Worm (Caenorhabditis elegans) whole organism, late embryonic: Measurements from ENCODE around the gene C07H4.1.

Source experiments
- C08G9.2 ChIP-seq: sonication (generic microtip); optimal IDR thresholded peaks from 2 replicates; lab custom pipeline; 2016; ENCODE audit warnings: mild to moderate bottlenecking, missing genetic modification characterization, moderate library complexity, missing compliant biosample characterization
- C38D4.7 ChIP-seq: fragments of 200-800 bp; sonication (Bioruptor generic); optimal IDR thresholded peaks from 2 replicates; lab custom pipeline; 2018; ENCODE audit warnings: mild to moderate bottlenecking, missing genetic modification characterization, moderate library complexity, missing compliant biosample characterization
- F13H6.1 ChIP-seq: sonication (generic microtip); optimal IDR thresholded peaks from 2 replicates; lab custom pipeline; 2016; ENCODE audit warnings: missing genetic modification characterization, missing compliant biosample characterization
- Y22D7AL.16 ChIP-seq: sonication (generic microtip); optimal IDR thresholded peaks from 2 replicates; lab custom pipeline; 2016; ENCODE audit warnings: missing genetic modification characterization, missing compliant biosample characterization
- ahr-1 ChIP-seq: sonication (generic microtip); optimal IDR thresholded peaks from 2 replicates; lab custom pipeline; 2016; ENCODE audit warnings: missing genetic modification characterization, missing compliant biosample characterization
- ceh-19 ChIP-seq: fragments of 200-800 bp; sonication (Bioruptor generic); optimal IDR thresholded peaks from 2 replicates; lab custom pipeline; 2018; ENCODE audit warnings: mild to moderate bottlenecking, missing genetic modification characterization, missing compliant biosample characterization
- ceh-22 ChIP-seq: sonication (generic microtip); optimal IDR thresholded peaks from 2 replicates; lab custom pipeline; 2017; ENCODE audit warnings: missing biosample characterization, missing genetic modification characterization
- ceh-24 ChIP-seq: sonication (generic microtip); optimal IDR thresholded peaks from 2 replicates; lab custom pipeline; 2016; ENCODE audit warnings: mild to moderate bottlenecking, missing genetic modification characterization, missing compliant biosample characterization
- ceh-31 ChIP-seq: sonication (generic microtip); optimal IDR thresholded peaks from 2 replicates; lab custom pipeline; 2016; ENCODE audit warnings: missing genetic modification characterization, missing compliant biosample characterization
- ceh-48 ChIP-seq: sonication (generic microtip); optimal IDR thresholded peaks from 2 replicates; lab custom pipeline; 2016; ENCODE audit warnings: missing genetic modification characterization, inconsistent platforms, missing compliant biosample characterization
- ceh-9 ChIP-seq: sonication (generic microtip); optimal IDR thresholded peaks from 2 replicates; lab custom pipeline; 2016; ENCODE audit warnings: mild to moderate bottlenecking, missing genetic modification characterization, inconsistent platforms, missing compliant biosample characterization
- che-1 ChIP-seq: sonication (generic microtip); optimal IDR thresholded peaks from 2 replicates; lab custom pipeline; 2016; ENCODE audit warnings: mild to moderate bottlenecking, missing genetic modification characterization, missing compliant biosample characterization
- elt-2 ChIP-seq: sonication (generic microtip); optimal IDR thresholded peaks from 2 replicates; lab custom pipeline; 2016; ENCODE audit warnings: missing genetic modification reagents, missing genetic modification characterization, missing compliant biosample characterization
- ets-4 ChIP-seq: sonication (generic microtip); optimal IDR thresholded peaks from 2 replicates; lab custom pipeline; 2016; ENCODE audit warnings: missing genetic modification characterization, missing compliant biosample characterization
- eyg-1 ChIP-seq: sonication (generic microtip); optimal IDR thresholded peaks from 2 replicates; lab custom pipeline; 2016; ENCODE audit warnings: missing genotype, missing genetic modification characterization, missing compliant biosample characterization
- fax-1 ChIP-seq: sonication (generic microtip); optimal IDR thresholded peaks from 2 replicates; lab custom pipeline; 2016; ENCODE audit warnings: missing genotype, missing genetic modification characterization, missing compliant biosample characterization
- hlh-15 ChIP-seq: sonication (generic microtip); optimal IDR thresholded peaks from 2 replicates; lab custom pipeline; 2016; ENCODE audit warnings: missing genetic modification characterization, missing compliant biosample characterization
- hlh-30 ChIP-seq: sonication (generic microtip); optimal IDR thresholded peaks from 2 replicates; lab custom pipeline; 2017; ENCODE audit warnings: antibody characterized with exemption, missing genetic modification characterization, missing compliant biosample characterization; ENCODE audit not compliant: insufficient read depth
- hlh-6 ChIP-seq: sonication (generic microtip); optimal IDR thresholded peaks from 2 replicates; lab custom pipeline; 2016; ENCODE audit warnings: missing genotype, missing genetic modification characterization, missing compliant biosample characterization
- nhr-11 ChIP-seq: fragments of 150-350 bp; optimal IDR thresholded peaks from 2 replicates; lab custom pipeline; 2014; ENCODE audit warnings: missing biosample characterization, missing genetic modification characterization
- npax-4 ChIP-seq: sonication (generic microtip); optimal IDR thresholded peaks from 2 replicates; lab custom pipeline; 2016; ENCODE audit warnings: missing genetic modification characterization, missing compliant biosample characterization
- odd-2 ChIP-seq: sonication (generic microtip); optimal IDR thresholded peaks from 2 replicates; lab custom pipeline; 2017; ENCODE audit warnings: antibody characterized with exemption, mild to moderate bottlenecking, missing genetic modification characterization, missing compliant biosample characterization
- pat-9 ChIP-seq: fragments of 200-800 bp; sonication (Bioruptor generic); optimal IDR thresholded peaks from 2 replicates; lab custom pipeline; 2018; ENCODE audit warnings: mild to moderate bottlenecking, missing genetic modification characterization, moderate library complexity, missing compliant biosample characterization
- pha-2 ChIP-seq: sonication (generic microtip); optimal IDR thresholded peaks from 2 replicates; lab custom pipeline; 2017; ENCODE audit warnings: mild to moderate bottlenecking, missing genetic modification characterization, missing compliant biosample characterization
- pha-4 ChIP-seq: fragments of 150-350 bp; optimal IDR thresholded peaks from 2 replicates; lab custom pipeline; 2018; ENCODE audit warnings: missing biosample characterization, missing genetic modification reagents, missing genetic modification characterization
- pqm-1 ChIP-seq: sonication (generic microtip); optimal IDR thresholded peaks from 2 replicates; lab custom pipeline; 2016; ENCODE audit warnings: missing genetic modification characterization, missing compliant biosample characterization
- pros-1 ChIP-seq: fragments of 150-350 bp; optimal IDR thresholded peaks from 2 replicates; lab custom pipeline; 2014; ENCODE audit warnings: missing biosample characterization, missing genetic modification reagents, missing genetic modification characterization
- ref-2 ChIP-seq: sonication (generic microtip); optimal IDR thresholded peaks from 2 replicates; lab custom pipeline; 2016; ENCODE audit warnings: missing genetic modification characterization, missing compliant biosample characterization
- sox-4 ChIP-seq: sonication (generic microtip); optimal IDR thresholded peaks from 2 replicates; lab custom pipeline; 2017; ENCODE audit warnings: mild to moderate bottlenecking, missing genetic modification characterization, inconsistent platforms, missing compliant biosample characterization
- syd-9 ChIP-seq: sonication (generic microtip); optimal IDR thresholded peaks from 2 replicates; lab custom pipeline; 2016; ENCODE audit warnings: mild to moderate bottlenecking, missing genetic modification characterization, moderate library complexity, missing compliant biosample characterization
- tbx-2 ChIP-seq: sonication (generic microtip); optimal IDR thresholded peaks from 2 replicates; lab custom pipeline; 2016; ENCODE audit warnings: missing genetic modification characterization, missing compliant biosample characterization
- ttx-3 ChIP-seq: sonication (generic microtip); optimal IDR thresholded peaks from 2 replicates; lab custom pipeline; 2016; ENCODE audit warnings: missing genetic modification reagents, missing genetic modification characterization, missing compliant biosample characterization
- unc-3 ChIP-seq, 2 experiments: fragments of 200-800 bp in 1 of 2; sonication (Bioruptor generic) in 1 of 2; sonication (generic microtip) in 1 of 2; conservative IDR thresholded peaks in 1 of 2; optimal IDR thresholded peaks in 1 of 2; 2 replicates each; pipeline versions ENCODE4 v1.3.6 to Lab custom; 2016 to 2022; ENCODE audit warnings: missing compliant biosample characterization in 2 of 2, missing genetic modification characterization in 2 of 2, missing genetic modification reagents in 1 of 2
- unc-42 ChIP-seq: sonication (generic microtip); optimal IDR thresholded peaks from 2 replicates; lab custom pipeline; 2016; ENCODE audit warnings: missing genotype, missing genetic modification characterization, missing compliant biosample characterization
- unc-55 ChIP-seq: sonication (generic microtip); optimal IDR thresholded peaks from 2 replicates; lab custom pipeline; 2017; ENCODE audit warnings: missing biosample characterization, missing genetic modification reagents, missing genetic modification characterization
- unc-86 ChIP-seq: sonication (generic microtip); optimal IDR thresholded peaks from 2 replicates; lab custom pipeline; 2016; ENCODE audit warnings: missing genetic modification characterization, missing compliant biosample characterization

C07H4.1 gene

ce11 chrII:9125007-9125406 lies 31.5 kb upstream of the C07H4.1 start:
- TF ChIP-seq unc-55 (GFP tag; lab: Kevin White, UChicago) = no peak
- TF ChIP-seq hlh-15 = no peak
- no peak for TF ChIP-seq tbx-2 (tag; lab: Kevin White, UChicago)
- TF ChIP-seq ceh-24 (tag; lab: Kevin White, UChicago) = no peak
- no peak for TF ChIP-seq C38D4.7 (GFP tag; lab: Kevin White, UChicago)
- no peak for TF ChIP-seq ref-2 (tag; lab: Kevin White, UChicago)
- TF ChIP-seq ceh-9 (tag; lab: Kevin White, UChicago) = no peak
- TF ChIP-seq odd-2 = no peak
- no peak for TF ChIP-seq eyg-1 (tag; lab: Kevin White, UChicago)

DNA sequence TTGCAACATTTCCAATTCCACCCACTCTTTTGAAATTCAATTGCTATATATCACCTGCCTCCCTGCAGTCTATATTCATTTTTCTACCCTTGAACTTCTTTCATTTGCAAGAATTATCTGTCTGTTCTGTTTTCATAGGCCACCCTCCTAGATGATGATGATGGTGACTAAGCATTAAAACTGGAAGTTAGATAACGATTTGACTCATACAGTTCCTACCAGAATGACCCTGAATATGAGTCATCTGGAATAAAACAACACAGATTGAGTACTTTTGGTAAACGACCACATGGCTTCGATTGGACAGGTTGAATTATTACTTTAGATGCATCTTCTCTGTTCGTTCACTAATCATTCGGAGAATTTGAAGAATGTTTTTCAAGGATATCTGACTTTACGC lies 30.9 kb upstream of the C07H4.1 start:
- TF ChIP-seq ceh-48 (no peak), fax-1 (tag; lab: Kevin White, UChicago) (no peak), unc-55 (GFP tag; lab: Kevin White, UChicago) (no peak), elt-2 (tag; lab: Kevin White, UChicago) (no peak), ceh-31 (tag; lab: Kevin White, UChicago) (no peak), nhr-11 (tag; lab: Kevin White, UChicago) (no peak), ets-4 (no peak), ceh-19 (no peak), pqm-1 (tag; lab: Kevin White, UChicago) (no peak), hlh-30 (tag; lab: Kevin White, UChicago) (no peak), unc-42 (no peak)

- TF ChIP-seq eyg-1 (tag; lab: Kevin White, UChicago) (no peak), F13H6.1 (tag; lab: Kevin White, UChicago) (no peak), pha-2 (tag; lab: Kevin White, UChicago) (no peak), C08G9.2 (tag; lab: Kevin White, UChicago) (no peak), ceh-31 (tag; lab: Kevin White, UChicago) (no peak), syd-9 (tag; lab: Kevin White, UChicago) (no peak)
These were observed 27.5 kb upstream of the C07H4.1 start for ce11 chrII:9120813-9121554.

- no peak for TF ChIP-seq unc-86 (tag; lab: Kevin White, UChicago)
- TF ChIP-seq pros-1 (tag; lab: Kevin White, UChicago) = no peak
- no peak for TF ChIP-seq pat-9 (tag; lab: Kevin White, UChicago)
- TF ChIP-seq unc-42 = no peak
- no peak for TF ChIP-seq ttx-3 (tag; lab: Kevin White, UChicago)
- TF ChIP-seq ceh-22 (tag; lab: Kevin White, UChicago) = no peak
- TF ChIP-seq ahr-1 (tag; lab: Kevin White, UChicago) = no peak
- TF ChIP-seq nhr-11 (tag; lab: Kevin White, UChicago) = no peak
- TF ChIP-seq npax-4 (tag; lab: Kevin White, UChicago) = no peak
- no peak for TF ChIP-seq sox-4 (tag; lab: Kevin White, UChicago)
- TF ChIP-seq C38D4.7 (GFP tag; lab: Kevin White, UChicago) = no peak
- TF ChIP-seq pha-4 (tag; lab: Kevin White, UChicago) = no peak
- no peak for TF ChIP-seq tbx-2 (tag; lab: Kevin White, UChicago)
- TF ChIP-seq che-1 = no peak
- no peak for TF ChIP-seq hlh-6 (tag; lab: Kevin White, UChicago)
- no peak for TF ChIP-seq unc-3 (GFP tag; conservative IDR thresholded peaks at IDR 0.05; lab: Robert Waterston, UW)
- TF ChIP-seq unc-3 (tag; optimal IDR thresholded peaks at IDR 0.05; lab: Kevin White, UChicago) = no peak
- TF ChIP-seq ceh-31 (tag; lab: Kevin White, UChicago) = no peak
- no peak for TF ChIP-seq Y22D7AL.16 (tag; lab: Kevin White, UChicago)
These were observed 26.8 kb upstream of the C07H4.1 start for ce11 chrII:9120329-9120728.
